Fruit fly (Drosophila melanogaster): ENCODE measurements around the gene Ugt303A1.

DNA sequence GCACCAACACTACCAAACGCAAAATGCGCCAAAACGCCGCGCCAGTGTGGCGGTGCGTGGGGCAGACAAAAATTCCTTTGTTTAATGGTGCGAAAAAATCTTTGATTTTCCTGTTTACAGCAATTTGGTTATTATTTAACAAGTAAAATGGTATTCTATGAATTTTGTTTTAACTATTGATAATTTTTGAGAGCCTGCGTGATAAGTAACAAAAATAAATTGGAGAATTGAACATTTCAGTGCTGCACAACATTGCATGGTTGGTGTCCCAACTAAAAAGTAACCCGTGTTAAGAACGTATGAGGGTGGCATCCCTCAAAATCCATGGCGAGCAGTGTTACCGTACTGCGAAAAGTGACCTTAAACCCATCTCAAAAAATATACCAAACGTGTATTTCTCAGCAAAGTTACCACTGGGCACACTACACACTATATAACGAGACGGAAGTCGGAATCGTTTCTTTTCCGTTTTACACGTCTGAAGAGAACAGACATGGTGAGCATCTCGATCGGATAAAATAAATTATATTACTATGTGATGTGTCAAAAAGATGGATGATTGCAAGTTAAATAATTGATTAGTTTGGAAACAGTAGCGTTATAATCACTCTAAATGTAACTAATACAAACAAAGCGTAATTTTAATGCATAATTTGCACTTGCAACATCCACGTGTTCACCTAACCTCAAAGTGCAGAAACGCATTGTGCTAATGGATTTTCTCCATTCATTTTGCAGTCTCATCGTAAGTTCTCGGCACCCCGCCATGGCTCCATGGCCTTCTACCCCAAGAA lies 46.3 kb downstream of the Ugt303A1 start, which contains the start of the genes CG6693 and RpL3:
- TF ChIP-seq fd64A (GFP tag; optimal IDR thresholded peaks at IDR 0.05) (peak; percentile 89), corto (GFP tag; optimal IDR thresholded peaks at IDR 0.05) (no peak), Max (GFP tag; optimal IDR thresholded peaks at IDR 0.05) (peak; percentile 86), CG5180 (GFP tag; optimal IDR thresholded peaks at IDR 0.05) (peak; percentile 59)
